Worm (Caenorhabditis elegans): ENCODE measurements around the gene tftc-5.
A peak's percentile ranks its signal among the peaks of the same experiment; 100 is the strongest.

tftc-5 gene

ce11 chrIII:4018095-4018498 lies 3.9 kb upstream of the tftc-5 start (continued):
- TF ChIP-seq snpc-4 (tag; optimal IDR thresholded peaks at IDR 0.05), result peak; percentile 71
- TF ChIP-seq swsn-7 (tag; optimal IDR thresholded peaks at IDR 0.05), result peak; percentile 28
- TF ChIP-seq jun-1 (tag; optimal IDR thresholded peaks at IDR 0.05), result peak; percentile 68
- peak; percentile 60 for TF ChIP-seq hpl-2 (GFP tag; optimal IDR thresholded peaks at IDR 0.05)
- peak in 1 of 2 experiments; percentile 4 for TF ChIP-seq egl-27 (tag; optimal IDR thresholded peaks at IDR 0.05)
- TF ChIP-seq nhr-77 (tag; optimal IDR thresholded peaks at IDR 0.05), result no peak
- TF ChIP-seq aly-2 (tag; optimal IDR thresholded peaks at IDR 0.05), result no peak
- no peak for TF ChIP-seq nhr-76 (tag; optimal IDR thresholded peaks at IDR 0.05)
- TF ChIP-seq F16B12.6 (tag; optimal IDR thresholded peaks at IDR 0.05), result peak; percentile 50
- peak; percentile 29 for TF ChIP-seq egl-13 (tag; optimal IDR thresholded peaks at IDR 0.05)
- TF ChIP-seq snu-23 (GFP tag; optimal IDR thresholded peaks at IDR 0.05), result peak; percentile 37
- peak; percentile 1 for TF ChIP-seq fkh-10 (GFP tag; optimal IDR thresholded peaks at IDR 0.05)
- no peak for TF ChIP-seq sup-37 (GFP tag; optimal IDR thresholded peaks at IDR 0.05)
- TF ChIP-seq nhr-90 (tag; optimal IDR thresholded peaks at IDR 0.05; ENCODE audit: poor library complexity), result no peak
- TF ChIP-seq unc-86 (tag; optimal IDR thresholded peaks at IDR 0.05), result peak; percentile 35
- TF ChIP-seq lin-13 (GFP tag; optimal IDR thresholded peaks at IDR 0.05), result peak; percentile 33
- TF ChIP-seq lsy-2 (tag; optimal IDR thresholded peaks at IDR 0.05), result peak; percentile 8 to 78
- peak; percentile 75 for TF ChIP-seq mep-1 (tag; optimal IDR thresholded peaks at IDR 0.05)
- no peak for TF ChIP-seq unc-30 (tag; optimal IDR thresholded peaks at IDR 0.05)
- peak; percentile 62 for TF ChIP-seq nhr-71 (tag; optimal IDR thresholded peaks at IDR 0.05)
- TF ChIP-seq tbx-2 (tag; optimal IDR thresholded peaks at IDR 0.05), result peak; percentile 46
- TF ChIP-seq lin-14 (GFP tag; optimal IDR thresholded peaks at IDR 0.05), result peak; percentile 89
- peak; percentile 62 for TF ChIP-seq nhr-47 (tag; optimal IDR thresholded peaks at IDR 0.05)
- TF ChIP-seq pqm-1 (tag; optimal IDR thresholded peaks at IDR 0.05), result no peak
- TF ChIP-seq zag-1 (tag; optimal IDR thresholded peaks at IDR 0.05), result peak; percentile 24

ce11 chrIII:4018591-4019580 lies 3.1 kb upstream of the tftc-5 start:
- no peak for TF ChIP-seq C04F5.9 (tag; optimal IDR thresholded peaks at IDR 0.05)
- peak; percentile 4 for TF ChIP-seq F16B12.6 (tag; optimal IDR thresholded peaks at IDR 0.05)
- no peak for TF ChIP-seq fkh-4 (tag; optimal IDR thresholded peaks at IDR 0.05; ENCODE audit: borderline replicate concordance)
- TF ChIP-seq ztf-11 (tag; optimal IDR thresholded peaks at IDR 0.05), result peak in 1 of 2 experiments; percentile 34
- TF ChIP-seq unc-30 (tag; optimal IDR thresholded peaks at IDR 0.05), result no peak
- TF ChIP-seq nhr-237 (tag; optimal IDR thresholded peaks at IDR 0.05), result no peak
- TF ChIP-seq fkh-8 (tag; optimal IDR thresholded peaks at IDR 0.05), result no peak
- TF ChIP-seq mdl-1 (tag; optimal IDR thresholded peaks at IDR 0.05), result no peak
- no peak for TF ChIP-seq lin-15B (tag; optimal IDR thresholded peaks at IDR 0.05)
- peak in 2 of 3 experiments; percentile 7 to 30 for TF ChIP-seq dpl-1 (GFP tag; optimal IDR thresholded peaks at IDR 0.05)
- no peak for TF ChIP-seq zag-1 (tag; optimal IDR thresholded peaks at IDR 0.05)
- peak; percentile 11 for TF ChIP-seq nhr-71 (tag; optimal IDR thresholded peaks at IDR 0.05)
- TF ChIP-seq ceh-8 (GFP tag; optimal IDR thresholded peaks at IDR 0.05), result no peak
- peak; percentile 22 for TF ChIP-seq elt-2 (tag; optimal IDR thresholded peaks at IDR 0.05)
- TF ChIP-seq sox-4 (tag; optimal IDR thresholded peaks at IDR 0.05), result no peak
- peak; percentile 6 for TF ChIP-seq nhr-47 (tag; optimal IDR thresholded peaks at IDR 0.05)
- peak; percentile 38 for TF ChIP-seq rnt-1 (tag; optimal IDR thresholded peaks at IDR 0.05)
- TF ChIP-seq snu-23 (GFP tag; optimal IDR thresholded peaks at IDR 0.05), result peak; percentile 10
- TF ChIP-seq mab-9 (GFP tag; IDR thresholded peaks at IDR 0.05), result 0 out of 2 replicates have a peak, but pooled peaks have one; percentile 9
- peak; percentile 23 for TF ChIP-seq swsn-7 (tag; optimal IDR thresholded peaks at IDR 0.05)
- peak; percentile 66 for TF ChIP-seq blmp-1 (tag; optimal IDR thresholded peaks at IDR 0.05)
- no peak for TF ChIP-seq ceh-88 (GFP tag; IDR thresholded peaks at IDR 0.05)
- peak in 1 of 2 experiments; percentile 2 for TF ChIP-seq lin-35 (GFP tag; optimal IDR thresholded peaks at IDR 0.05)
- TF ChIP-seq jun-1 (tag; optimal IDR thresholded peaks at IDR 0.05), result no peak
- TF ChIP-seq nhr-84 (tag; optimal IDR thresholded peaks at IDR 0.05), result no peak
- no peak for TF ChIP-seq pax-3 (tag; optimal IDR thresholded peaks at IDR 0.05)
- no peak for TF ChIP-seq efl-3 (GFP tag; optimal IDR thresholded peaks at IDR 0.05)
- TF ChIP-seq hlh-17 (GFP tag; optimal IDR thresholded peaks at IDR 0.05; ENCODE audit: borderline replicate concordance), result no peak
- no peak for TF ChIP-seq skn-1 (tag; optimal IDR thresholded peaks at IDR 0.05)
- TF ChIP-seq elt-3 (tag; optimal IDR thresholded peaks at IDR 0.05), result no peak
- TF ChIP-seq tlp-1 (tag; optimal IDR thresholded peaks at IDR 0.05), result no peak

Data from whole organism, L1 larva.